Worm (Caenorhabditis elegans): Measurements from ENCODE around the gene C44H4.4.

The C44H4.4 gene

ce11 chrX:14602676-14603075 is 13.8 kb upstream of the C44H4.4 start, which contains the start of gene eor-2 (continued):
- TF ChIP-seq snu-23 (GFP tag; optimal IDR thresholded peaks at IDR 0.05): peak; percentile 83
- TF ChIP-seq lin-13 (GFP tag; optimal IDR thresholded peaks at IDR 0.05): peak; percentile 10
- TF ChIP-seq sup-37 (GFP tag; optimal IDR thresholded peaks at IDR 0.05): no peak
- TF ChIP-seq nhr-19 (GFP tag; conservative IDR thresholded peaks at IDR 0.05): peak; percentile 59
- no peak for TF ChIP-seq nhr-76 (tag; optimal IDR thresholded peaks at IDR 0.05)
- no peak for TF ChIP-seq C04F5.9 (tag; optimal IDR thresholded peaks at IDR 0.05)
- TF ChIP-seq elt-2 (tag; optimal IDR thresholded peaks at IDR 0.05): peak; percentile 47

- no peak for TF ChIP-seq mdl-1 (tag; optimal IDR thresholded peaks at IDR 0.05)
- TF ChIP-seq elt-2 (tag; optimal IDR thresholded peaks at IDR 0.05): no peak
- no peak for TF ChIP-seq nhr-77 (tag; optimal IDR thresholded peaks at IDR 0.05)
- no peak for TF ChIP-seq sptf-1 (tag; optimal IDR thresholded peaks at IDR 0.05)
- TF ChIP-seq swsn-7 (tag; optimal IDR thresholded peaks at IDR 0.05): no peak
- TF ChIP-seq nhr-76 (tag; optimal IDR thresholded peaks at IDR 0.05): no peak
- no peak for TF ChIP-seq skn-1 (tag; optimal IDR thresholded peaks at IDR 0.05)
- no peak for TF ChIP-seq nhr-28 (tag; optimal IDR thresholded peaks at IDR 0.05)
- no peak for TF ChIP-seq lin-13 (GFP tag; optimal IDR thresholded peaks at IDR 0.05)
- no peak for TF ChIP-seq unc-98 (GFP tag; IDR thresholded peaks at IDR 0.05)
- no peak for TF ChIP-seq Y116A8C.19 (tag; optimal IDR thresholded peaks at IDR 0.05; ENCODE audit: borderline replicate concordance)
- TF ChIP-seq nhr-237 (tag; optimal IDR thresholded peaks at IDR 0.05): no peak
- TF ChIP-seq dsc-1 (tag; optimal IDR thresholded peaks at IDR 0.05): no peak
- no peak for TF ChIP-seq ztf-11 (tag; optimal IDR thresholded peaks at IDR 0.05)
- no peak for TF ChIP-seq ztf-4 (tag; optimal IDR thresholded peaks at IDR 0.05)
These were observed 10.3 kb upstream of the C44H4.4 start, which contains the start of gene C44H4.6 for ce11 chrX:14599245-14599644. C44H4.6 (minus strand) TSS chrX:14599345.

ce11 chrX:14594825-14595224 is 5.9 kb upstream of the C44H4.4 start, which contains the start of gene C44H4.8:
C44H4.8 (plus strand) TSS chrX:14595125.
- TF ChIP-seq nhr-12 (tag; optimal IDR thresholded peaks at IDR 0.05) (no peak), tbx-2 (tag; optimal IDR thresholded peaks at IDR 0.05) (no peak), mep-1 (tag; optimal IDR thresholded peaks at IDR 0.05) (no peak), xbp-1 (tag; optimal IDR thresholded peaks at IDR 0.05) (no peak), egl-27 (tag; optimal IDR thresholded peaks at IDR 0.05) (no peak), fos-1 (tag; optimal IDR thresholded peaks at IDR 0.05) (no peak), egl-13 (tag; optimal IDR thresholded peaks at IDR 0.05) (no peak), ets-5 (GFP tag; IDR thresholded peaks at IDR 0.05) (no peak), lin-13 (GFP tag; optimal IDR thresholded peaks at IDR 0.05) (no peak), dsc-1 (tag; optimal IDR thresholded peaks at IDR 0.05) (no peak), ama-1 (optimal IDR thresholded peaks at IDR 0.05) (no peak), unc-86 (tag; optimal IDR thresholded peaks at IDR 0.05) (no peak), irx-1 (tag; optimal IDR thresholded peaks at IDR 0.05) (no peak), C04F5.9 (tag; optimal IDR thresholded peaks at IDR 0.05) (no peak), ces-1 (GFP tag; optimal IDR thresholded peaks at IDR 0.05) (no peak), pag-3 (tag; optimal IDR thresholded peaks at IDR 0.05; ENCODE audit: borderline replicate concordance, insufficient read depth) (no peak), C34B4.2 (tag; optimal IDR thresholded peaks at IDR 0.05) (no peak), aha-1 (tag; optimal IDR thresholded peaks at IDR 0.05) (no peak), Y116A8C.19 (tag; optimal IDR thresholded peaks at IDR 0.05; ENCODE audit: borderline replicate concordance) (no peak), elt-2 (tag; optimal IDR thresholded peaks at IDR 0.05) (no peak)

- TF ChIP-seq snu-23 (GFP tag; optimal IDR thresholded peaks at IDR 0.05) (no peak), lin-14 (GFP tag; optimal IDR thresholded peaks at IDR 0.05) (peak; percentile 70), fkh-10 (GFP tag; optimal IDR thresholded peaks at IDR 0.05) (peak; percentile 91), nhr-71 (tag; optimal IDR thresholded peaks at IDR 0.05) (peak; percentile 2), fkh-4 (tag; optimal IDR thresholded peaks at IDR 0.05; ENCODE audit: borderline replicate concordance) (peak; percentile 36), nhr-19 (GFP tag; conservative IDR thresholded peaks at IDR 0.05) (no peak), hlh-17 (GFP tag; optimal IDR thresholded peaks at IDR 0.05; ENCODE audit: borderline replicate concordance) (no peak), dsc-1 (tag; optimal IDR thresholded peaks at IDR 0.05) (peak; percentile 90)
These were observed 4.3 kb upstream of the C44H4.4 start for ce11 chrX:14593206-14593605.
